Fruit fly (Drosophila melanogaster) whole organism, prepupa: ENCODE measurements around the gene CG46439.

ENCODE experiments used
- CG10669 ChIP-seq: fragments of 200-800 bp; sonication (Bioruptor generic); optimal IDR thresholded peaks from 3 replicates; lab custom pipeline; 2018; ENCODE audit warnings: missing biosample characterization, mild to moderate bottlenecking, missing genetic modification characterization, moderate library complexity
- CG11762 ChIP-seq: fragments of 200-800 bp; sonication (Bioruptor generic); optimal IDR thresholded peaks from 3 replicates; lab custom pipeline; 2016; ENCODE audit warnings: missing biosample characterization, missing genetic modification characterization; ENCODE audit not compliant: insufficient read depth
- CG15336 ChIP-seq: fragments of 200-800 bp; sonication (Bioruptor generic); IDR thresholded peaks from 2 replicates; pipeline ENCODE4 v1.3.6; 2022; ENCODE audit warnings: missing biosample characterization, missing genetic modification characterization
- CG31627 ChIP-seq: fragments of 200-800 bp; sonication (Bioruptor generic); optimal IDR thresholded peaks from 3 replicates; lab custom pipeline; 2016; ENCODE audit warnings: missing biosample characterization, missing genetic modification characterization
- CG32006 ChIP-seq: fragments of 200-800 bp; sonication (Bioruptor generic); optimal IDR thresholded peaks from 3 replicates; lab custom pipeline; 2017; ENCODE audit warnings: missing biosample characterization, mild to moderate bottlenecking, missing genetic modification characterization
- CG34406 ChIP-seq: fragments of 200-800 bp; sonication (Bioruptor generic); optimal IDR thresholded peaks from 3 replicates; lab custom pipeline; 2016; ENCODE audit warnings: missing biosample characterization, missing genetic modification characterization
- CG6163 ChIP-seq: fragments of 200-800 bp; sonication (Bioruptor generic); IDR thresholded peaks from 3 replicates; pipeline ENCODE4 v1.3.6; 2022; ENCODE audit warnings: missing biosample characterization, missing genetic modification characterization
- CG6276 ChIP-seq: fragments of 200-800 bp; sonication (Bioruptor generic); optimal IDR thresholded peaks from 2 replicates; lab custom pipeline; 2017; ENCODE audit warnings: missing biosample characterization, mild to moderate bottlenecking, missing genetic modification characterization
- CG7368 ChIP-seq: fragments of 200-800 bp; sonication (Bioruptor generic); optimal IDR thresholded peaks from 3 replicates; lab custom pipeline; 2016; ENCODE audit warnings: missing biosample characterization, missing genetic modification characterization
- CG8119 ChIP-seq: fragments of 200-800 bp; sonication (Bioruptor generic); IDR thresholded peaks from 3 replicates; pipeline ENCODE4 v1.3.6; 2022; ENCODE audit warnings: missing biosample characterization, missing genetic modification characterization
- CG8632 ChIP-seq: fragments of 200-800 bp; sonication (Bioruptor generic); optimal IDR thresholded peaks from 3 replicates; lab custom pipeline; 2016; ENCODE audit warnings: missing biosample characterization, missing genetic modification characterization
- CG9139 ChIP-seq: fragments of 200-800 bp; sonication (Bioruptor generic); optimal IDR thresholded peaks from 3 replicates; lab custom pipeline; 2017; ENCODE audit warnings: missing biosample characterization, mild to moderate bottlenecking, missing genetic modification characterization
- Eip75B ChIP-seq: fragments of 200-800 bp; sonication (Bioruptor generic); optimal IDR thresholded peaks from 3 replicates; lab custom pipeline; 2016; ENCODE audit warnings: missing biosample characterization, missing genetic modification characterization
- Eip78C ChIP-seq: fragments of 200-800 bp; sonication (Bioruptor generic); peaks from one replicate; lab custom pipeline; 2016; ENCODE audit warnings: missing biosample characterization, missing genetic modification characterization
- Eip93F ChIP-seq: fragments of 200-800 bp; sonication (Bioruptor generic); optimal IDR thresholded peaks from 2 replicates; lab custom pipeline; 2016; ENCODE audit warnings: missing biosample characterization, mild to moderate bottlenecking, missing genetic modification characterization
- Ets21C ChIP-seq: fragments of 200-800 bp; sonication (Bioruptor generic); optimal IDR thresholded peaks from 3 replicates; lab custom pipeline; 2016; ENCODE audit warnings: missing biosample characterization, missing genetic modification characterization
- Hr39 ChIP-seq: fragments of 200-800 bp; sonication (Bioruptor generic); optimal IDR thresholded peaks from 2 replicates; lab custom pipeline; 2016; ENCODE audit warnings: missing biosample characterization, missing genetic modification characterization
- Hr4 ChIP-seq: fragments of 200-800 bp; sonication (Bioruptor generic); optimal IDR thresholded peaks from 3 replicates; lab custom pipeline; 2016; ENCODE audit warnings: missing biosample characterization, missing genetic modification characterization
- Lpt ChIP-seq: fragments of 200-800 bp; sonication (Bioruptor generic); optimal IDR thresholded peaks from 3 replicates; lab custom pipeline; 2016; ENCODE audit warnings: missing biosample characterization, missing genetic modification characterization
- Met ChIP-seq: fragments of 200-800 bp; sonication (Bioruptor generic); optimal IDR thresholded peaks from 3 replicates; lab custom pipeline; 2016; ENCODE audit warnings: missing biosample characterization, missing genetic modification characterization
- OdsH ChIP-seq: fragments of 200-800 bp; sonication (Bioruptor generic); optimal IDR thresholded peaks from 3 replicates; lab custom pipeline; 2016; ENCODE audit warnings: missing biosample characterization, missing genetic modification characterization
- Smox ChIP-seq: fragments of 200-800 bp; sonication (Bioruptor generic); optimal IDR thresholded peaks from 3 replicates; lab custom pipeline; 2016; ENCODE audit warnings: missing biosample characterization, missing genetic modification characterization
- Sox102F ChIP-seq: fragments of 200-800 bp; sonication (Bioruptor generic); optimal IDR thresholded peaks from 2 replicates; lab custom pipeline; 2016; ENCODE audit warnings: missing biosample characterization, mild to moderate bottlenecking, missing genetic modification characterization
- Sox14 ChIP-seq: fragments of 200-800 bp; sonication (Bioruptor generic); optimal IDR thresholded peaks from 3 replicates; lab custom pipeline; 2016; ENCODE audit warnings: missing biosample characterization, missing genetic modification characterization
- acj6 ChIP-seq: fragments of 200-800 bp; sonication (Bioruptor generic); optimal IDR thresholded peaks from 3 replicates; lab custom pipeline; 2016; ENCODE audit warnings: missing biosample characterization, missing genetic modification characterization
- cyc ChIP-seq: fragments of 200-800 bp; sonication (Bioruptor generic); optimal IDR thresholded peaks from 3 replicates; lab custom pipeline; 2016; ENCODE audit warnings: missing biosample characterization, missing genetic modification characterization
- dsx ChIP-seq: fragments of 200-800 bp; optimal IDR thresholded peaks from 3 replicates; lab custom pipeline; 2019; ENCODE audit warnings: missing biosample characterization, mild to moderate bottlenecking, missing genetic modification characterization, moderate library complexity; ENCODE audit not compliant: poor library complexity, severe bottlenecking
- eg ChIP-seq: fragments of 200-800 bp; sonication (Bioruptor generic); IDR thresholded peaks from 3 replicates; pipeline ENCODE4 v1.3.6; 2022; ENCODE audit warnings: missing biosample characterization, missing genetic modification characterization
- esn ChIP-seq: fragments of 200-800 bp; sonication (Bioruptor generic); optimal IDR thresholded peaks from 2 replicates; lab custom pipeline; 2016; ENCODE audit warnings: missing biosample characterization, mild to moderate bottlenecking, missing genetic modification characterization, moderate library complexity
- fd85E ChIP-seq: fragments of 200-800 bp; sonication (Bioruptor generic); optimal IDR thresholded peaks from 3 replicates; lab custom pipeline; 2016; ENCODE audit warnings: missing biosample characterization, missing genetic modification characterization
- fkh ChIP-seq: fragments of 200-800 bp; sonication (Bioruptor generic); optimal IDR thresholded peaks from 3 replicates; lab custom pipeline; 2017; ENCODE audit warnings: missing biosample characterization, mild to moderate bottlenecking, missing genetic modification characterization, moderate library complexity
- net ChIP-seq: fragments of 200-800 bp; sonication (Bioruptor generic); optimal IDR thresholded peaks from 3 replicates; lab custom pipeline; 2016; ENCODE audit warnings: missing biosample characterization, missing genetic modification characterization
- pdm3 ChIP-seq: fragments of 200-800 bp; sonication (Bioruptor generic); optimal IDR thresholded peaks from 3 replicates; lab custom pipeline; 2016; ENCODE audit warnings: missing biosample characterization, missing genetic modification characterization
- salr ChIP-seq, 2 experiments: fragments of 200-800 bp; sonication (Bioruptor generic); optimal IDR thresholded peaks; 3 replicates each; lab custom pipeline; 2016 to 2018; ENCODE audit warnings: missing biosample characterization in 2 of 2, missing genetic modification characterization in 2 of 2, mild to moderate bottlenecking in 1 of 2
- ss ChIP-seq, 2 experiments: fragments of 200-800 bp; sonication (Bioruptor generic); optimal IDR thresholded peaks; 2 replicates in 1 of 2; 3 replicates in 1 of 2; lab custom pipeline; 2017 to 2018; ENCODE audit warnings: mild to moderate bottlenecking in 2 of 2, missing biosample characterization in 2 of 2, missing genetic modification characterization in 2 of 2, moderate library complexity in 1 of 2
- svp ChIP-seq: fragments of 200-800 bp; sonication (Bioruptor generic); peaks from one replicate; lab custom pipeline; 2016; ENCODE audit warnings: missing biosample characterization, missing genetic modification characterization
- vri ChIP-seq: fragments of 200-800 bp; sonication (Bioruptor generic); optimal IDR thresholded peaks from 3 replicates; lab custom pipeline; 2016; ENCODE audit warnings: missing biosample characterization, mild to moderate bottlenecking, missing genetic modification characterization

The CG46439 gene

DNA sequence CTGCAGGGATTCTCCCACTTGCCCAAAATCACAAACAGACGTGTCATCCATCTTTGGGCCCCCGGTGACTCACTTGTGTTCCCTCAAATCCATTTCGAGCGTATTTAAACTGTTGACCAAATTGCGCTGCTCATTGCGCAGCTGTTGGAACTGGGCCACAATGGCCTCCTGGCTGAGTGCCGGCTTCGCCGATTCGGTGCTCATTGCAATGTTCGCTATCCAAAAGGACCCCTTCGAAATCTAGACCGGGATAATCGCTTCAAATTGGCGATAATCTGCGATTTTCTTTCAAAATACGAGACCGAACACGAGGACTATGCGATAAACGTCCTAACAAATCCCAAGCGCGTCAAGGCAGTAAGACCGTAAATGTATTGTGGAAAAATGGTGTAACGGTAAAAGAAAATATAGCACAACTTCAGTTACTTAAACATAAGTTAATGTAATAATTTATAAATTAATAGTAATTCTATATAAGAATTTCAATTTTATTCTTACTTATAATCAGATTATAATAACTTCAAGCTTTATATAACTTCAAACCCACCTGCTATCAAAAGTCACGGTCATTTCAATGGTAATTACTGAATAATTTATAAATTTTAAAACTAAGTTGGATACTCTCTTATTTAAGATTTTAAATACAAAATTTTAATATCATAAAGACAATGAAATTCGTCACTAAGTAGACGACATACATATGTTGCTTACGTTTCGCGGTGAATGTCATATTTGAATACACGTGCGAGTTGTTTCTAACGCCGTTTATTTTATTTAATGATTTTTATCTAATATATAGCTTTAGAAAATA lies 21.8 kb downstream of the CG46439 start, which contains the start of the genes Pfdn2 and Noc1 (continued):
- no peak for TF ChIP-seq pdm3
- no peak for TF ChIP-seq OdsH
- no peak for TF ChIP-seq CG7368 (GFP tag; lab: Kevin White, UChicago)
- TF ChIP-seq cyc (GFP tag; lab: Kevin White, UChicago): no peak
- TF ChIP-seq Ets21C (GFP tag; lab: Kevin White, UChicago): no peak
- TF ChIP-seq CG9139 (GFP tag; lab: Kevin White, UChicago): no peak
- no peak for TF ChIP-seq salr (GFP tag; optimal IDR thresholded peaks at IDR 0.05; lab: Kevin White, UChicago)
- no peak for TF ChIP-seq Sox102F (GFP tag; lab: Kevin White, UChicago)
- TF ChIP-seq Hr39 (GFP tag; lab: Kevin White, UChicago): no peak
- TF ChIP-seq, all 60 proteins: peak for 10

DNA sequence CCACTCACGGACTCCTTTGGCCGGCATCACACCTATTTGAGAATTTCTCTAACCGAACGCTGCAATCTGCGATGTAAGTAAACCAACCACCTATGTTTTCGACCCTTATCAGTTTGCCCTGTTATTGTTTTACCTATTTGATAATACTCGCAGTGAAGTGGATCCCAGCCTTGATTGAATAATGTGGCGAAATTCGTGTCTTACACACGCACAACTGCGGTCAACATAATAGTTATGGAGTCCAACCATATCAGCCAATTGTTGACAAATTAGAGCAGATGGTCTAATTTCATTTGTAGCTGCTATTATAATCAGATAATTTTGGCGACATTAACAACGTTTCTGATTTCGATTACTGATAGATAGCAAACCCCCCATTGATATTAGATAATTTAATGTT lies 25.0 kb downstream of the CG46439 start:
- TF ChIP-seq Ets21C (GFP tag; lab: Kevin White, UChicago) (no peak), ss (GFP tag; optimal IDR thresholded peaks at IDR 0.05; lab: Kevin White, UChicago) (no peak), esn (no peak), svp (GFP tag; lab: Kevin White, UChicago) (no peak), CG11762 (no peak), CG32006 (GFP tag; lab: Kevin White, UChicago) (no peak)

DNA sequence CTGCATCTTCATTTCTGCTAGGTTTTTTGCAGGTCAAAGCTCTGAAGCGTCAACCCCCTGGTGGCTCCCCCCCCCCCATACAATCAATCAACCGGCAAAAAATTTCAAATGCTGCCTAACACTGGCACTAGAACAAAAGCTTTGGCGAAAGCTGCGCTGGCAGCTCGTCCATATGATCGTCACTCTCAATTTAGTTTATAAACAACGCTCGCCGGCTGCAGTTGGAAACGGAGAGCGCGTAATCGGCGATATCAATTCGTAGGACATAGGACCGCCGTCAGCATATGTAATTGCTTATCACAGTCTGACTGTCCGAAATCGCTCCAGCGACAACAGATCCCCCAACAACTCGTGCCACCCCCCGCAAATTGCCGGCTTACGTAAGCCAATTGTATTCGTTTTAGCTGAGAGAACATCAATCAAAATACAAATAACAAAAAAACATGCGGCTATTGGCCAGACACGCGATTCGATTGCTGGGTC lies 25.6 kb downstream of the CG46439 start, which contains the start of gene Mocs1:
Mocs1 (plus strand) TSS at position 155 of the 483 bp plus-strand sequence.
- TF ChIP-seq CG6163 (GFP tag; lab: Robert Waterston, UW) (peak; percentile 39; the same call in 1 of the 3 replicates), vri (GFP tag; lab: Kevin White, UChicago) (peak; percentile 99), net (GFP tag; lab: Kevin White, UChicago) (no peak)

DNA sequence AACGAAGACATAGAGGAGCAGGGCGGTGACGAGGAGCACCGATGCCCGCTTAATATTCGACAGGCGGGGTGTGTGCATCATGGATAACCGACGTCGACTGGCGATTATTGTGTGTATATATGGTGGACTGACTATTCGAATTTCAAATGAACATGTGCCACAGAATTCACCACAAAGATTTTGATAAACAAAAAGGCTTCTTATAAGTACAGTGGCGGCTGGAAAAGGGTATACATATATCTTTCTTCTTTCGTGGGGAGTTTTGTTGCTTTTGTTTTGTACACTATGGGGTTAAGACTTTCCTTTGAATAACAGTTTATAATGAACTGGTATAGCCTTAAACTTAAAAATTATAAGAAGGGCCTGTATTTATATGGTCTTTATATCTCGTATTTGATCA lies 26.3 kb downstream of the CG46439 start, which contains the start of gene CG6310:
CG6310 (minus strand) TSS at position 101 of the 400 bp plus-strand sequence.
- TF ChIP-seq Sox14 (GFP tag; lab: Kevin White, UChicago) (no peak), eg (GFP tag; lab: Robert Waterston, UW) (0 out of 3 replicates have a peak, but pooled peaks have one; percentile 8), esn (peak; percentile 0)

DNA sequence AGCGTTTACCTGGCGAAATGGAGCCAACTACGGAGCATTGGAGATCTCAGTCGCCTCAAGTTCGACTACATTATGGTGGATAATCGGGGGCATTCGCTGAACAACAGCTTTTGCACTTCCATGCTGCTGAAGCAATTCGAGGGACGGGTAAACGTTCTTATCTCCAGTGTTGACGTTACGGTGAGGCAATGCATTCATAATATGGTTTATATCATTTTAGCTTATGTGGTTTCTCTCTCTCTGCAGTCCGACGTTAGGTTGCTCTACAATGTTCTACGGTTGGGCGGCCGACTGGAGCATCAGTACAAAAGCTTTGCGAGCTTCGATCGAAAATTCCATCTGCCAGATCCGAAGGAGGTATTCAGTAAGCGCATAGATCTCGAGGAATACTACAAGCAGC lies 30.2 kb downstream of the CG46439 start:
- TF ChIP-seq Hr39 (GFP tag; lab: Kevin White, UChicago): no peak
- TF ChIP-seq CG8119 (GFP tag; lab: Robert Waterston, UW): no peak
- no peak for TF ChIP-seq fd85E (GFP tag; lab: Kevin White, UChicago)
- TF ChIP-seq Smox: no peak
- TF ChIP-seq fkh (GFP tag; lab: Kevin White, UChicago): peak; percentile 10
- no peak for TF ChIP-seq salr (GFP tag; optimal IDR thresholded peaks at IDR 0.05; lab: Kevin White, UChicago)
- TF ChIP-seq Eip78C (GFP tag; lab: Kevin White, UChicago): peak; percentile 16
- peak; percentile 82 for TF ChIP-seq vri (GFP tag; lab: Kevin White, UChicago)
- TF ChIP-seq CG15336 (GFP tag; lab: Robert Waterston, UW): no peak
- no peak for TF ChIP-seq CG34406 (GFP tag; lab: Kevin White, UChicago)
- TF ChIP-seq OdsH: no peak

DNA sequence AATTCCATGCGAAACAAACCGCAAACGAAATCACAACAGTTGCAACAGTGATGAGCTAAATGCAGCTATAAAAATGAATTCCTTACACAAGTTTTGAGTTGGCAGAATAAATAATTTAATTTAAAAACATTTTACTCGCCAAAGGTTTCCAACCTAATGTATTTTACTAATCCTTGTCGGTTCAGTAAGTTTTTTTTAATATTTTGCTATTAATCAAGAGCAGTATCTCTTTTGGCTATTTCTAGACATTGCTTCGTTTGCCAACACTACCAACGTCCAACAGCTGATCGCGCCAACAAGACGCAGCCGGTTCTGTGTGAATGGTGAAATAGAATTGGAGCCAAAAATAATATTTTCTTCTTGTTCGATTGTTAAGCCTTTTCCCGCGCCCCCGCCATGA lies 31.4 kb downstream of the CG46439 start, which contains the start of the genes CG32075, CG45101 and SuUR:
CG32075 (minus strand) TSS at position 253 of the 400 bp plus-strand sequence.
CG45101 (plus strand) TSS at position 303 of the 400 bp plus-strand sequence.
SuUR (plus strand) TSS at position 303 of the 400 bp plus-strand sequence.
- peak; percentile 83 for TF ChIP-seq Eip75B
- peak; percentile 87 for TF ChIP-seq Met (GFP tag; lab: Kevin White, UChicago)
- peak; percentile 43 for TF ChIP-seq fkh (GFP tag; lab: Kevin White, UChicago)
- peak; percentile 85 for TF ChIP-seq Ets21C (GFP tag; lab: Kevin White, UChicago)
- TF ChIP-seq acj6 (GFP tag; lab: Kevin White, UChicago): peak; percentile 88
- peak; percentile 92 for TF ChIP-seq Hr39 (GFP tag; lab: Kevin White, UChicago)
- TF ChIP-seq CG31627 (GFP tag; lab: Kevin White, UChicago): peak; percentile 92
- TF ChIP-seq dsx (GFP tag; lab: Kevin White, UChicago): peak; percentile 66
- TF ChIP-seq CG6163 (GFP tag; lab: Robert Waterston, UW): peak; percentile 70
- peak; percentile 88 for TF ChIP-seq Hr4 (GFP tag; lab: Kevin White, UChicago)
- peak; percentile 75 for TF ChIP-seq CG10669 (GFP tag; lab: Kevin White, UChicago)
- TF ChIP-seq eg (GFP tag; lab: Robert Waterston, UW): peak; percentile 88; the same call in 2 of the 3 replicates
- TF ChIP-seq vri (GFP tag; lab: Kevin White, UChicago): peak; percentile 73
- no peak for TF ChIP-seq CG9139 (GFP tag; lab: Kevin White, UChicago)
- TF ChIP-seq CG6276 (GFP tag; lab: Kevin White, UChicago): no peak
- peak; percentile 90 for TF ChIP-seq pdm3
- TF ChIP-seq salr (GFP tag; optimal IDR thresholded peaks at IDR 0.05; lab: Kevin White, UChicago): peak; percentile 43 to 59
- peak; percentile 82 for TF ChIP-seq CG32006 (GFP tag; lab: Kevin White, UChicago)
- TF ChIP-seq CG8632 (GFP tag; lab: Kevin White, UChicago): peak; percentile 73
- peak; percentile 38 for TF ChIP-seq Eip93F (GFP tag; lab: Kevin White, UChicago)
- TF ChIP-seq Lpt (GFP tag; lab: Kevin White, UChicago): peak; percentile 56
